Worm (Caenorhabditis elegans) whole organism, L3 larva: ENCODE results near the gene sri-42.

ENCODE experiments used
- ZK546.5 ChIP-seq: sonication (generic microtip); optimal IDR thresholded peaks from 2 replicates; lab custom pipeline; 2017; ENCODE audit warnings: missing biosample characterization, missing genetic modification characterization
- aly-2 ChIP-seq: fragments of 150-350 bp; optimal IDR thresholded peaks from 2 replicates; lab custom pipeline; 2014; ENCODE audit warnings: missing biosample characterization, missing genetic modification characterization
- ama-1 ChIP-seq: fragments of 150-350 bp; optimal IDR thresholded peaks from 2 replicates; lab custom pipeline; 2018
- egl-27 ChIP-seq: sonication (generic microtip); optimal IDR thresholded peaks from 4 replicates; lab custom pipeline; 2017; ENCODE audit warnings: missing biosample characterization, missing genetic modification reagents, missing genetic modification characterization
- eor-1 ChIP-seq, 2 experiments: fragments of 150-350 bp; optimal IDR thresholded peaks; 2 replicates each; lab custom pipeline; 2014 to 2018; ENCODE audit warnings: missing biosample characterization in 2 of 2, missing genetic modification characterization in 2 of 2
- fos-1 ChIP-seq: fragments of 150-350 bp; optimal IDR thresholded peaks from 2 replicates; lab custom pipeline; 2014; ENCODE audit warnings: missing biosample characterization, missing genetic modification characterization
- lin-15B ChIP-seq: fragments of 150-350 bp; optimal IDR thresholded peaks from 2 replicates; lab custom pipeline; 2014; ENCODE audit warnings: missing biosample characterization, missing genetic modification characterization
- nhr-12 ChIP-seq: fragments of 150-350 bp; optimal IDR thresholded peaks from 2 replicates; lab custom pipeline; 2014; ENCODE audit warnings: missing biosample characterization, missing genetic modification characterization
- nhr-67 ChIP-seq: fragments of 150-350 bp; optimal IDR thresholded peaks from 2 replicates; lab custom pipeline; 2014; ENCODE audit warnings: missing biosample characterization, missing genetic modification characterization
- nhr-76 ChIP-seq: fragments of 150-350 bp; sonication (generic microtip); optimal IDR thresholded peaks from 5 replicates; lab custom pipeline; 2014; ENCODE audit warnings: missing biosample characterization, missing genetic modification characterization
- pqm-1 ChIP-seq: fragments of 150-350 bp; optimal IDR thresholded peaks from 2 replicates; lab custom pipeline; 2017; ENCODE audit warnings: missing biosample characterization, missing genetic modification characterization, inconsistent platforms
- ztf-11 ChIP-seq: fragments of 150-350 bp; optimal IDR thresholded peaks from 2 replicates; lab custom pipeline; 2014; ENCODE audit warnings: missing biosample characterization, missing genetic modification characterization

DNA sequence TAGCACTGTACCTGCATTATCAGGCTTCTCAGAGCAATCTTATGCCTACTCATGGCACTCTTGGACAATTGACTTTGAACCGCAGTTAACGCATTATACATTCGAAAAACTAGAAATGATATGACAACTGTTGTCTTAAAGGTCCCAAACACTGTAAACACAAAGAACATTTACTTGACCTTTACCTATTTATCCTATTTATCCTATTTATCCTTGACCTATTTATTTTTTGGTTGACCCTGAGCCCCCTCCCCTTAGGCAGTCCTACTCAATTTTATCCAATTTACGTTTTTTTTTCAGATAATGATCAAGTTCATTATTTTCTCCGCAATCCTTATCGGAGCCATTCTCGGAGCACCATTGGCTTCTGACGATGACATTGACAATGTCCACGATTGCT is 8.9 kb upstream of the sri-42 start, which contains the start of the genes T10D4.14 and T10D4.19:
- TF ChIP-seq egl-27 (tag; lab: Kevin White, UChicago), result no peak
- TF ChIP-seq aly-2 (tag; lab: Kevin White, UChicago), result no peak
- TF ChIP-seq nhr-67, result no peak
- TF ChIP-seq nhr-12 (tag; lab: Kevin White, UChicago), result no peak
- TF ChIP-seq fos-1 (tag; lab: Kevin White, UChicago), result no peak
- no peak for TF ChIP-seq pqm-1
- TF ChIP-seq nhr-76 (tag; lab: Kevin White, UChicago), result no peak
- TF ChIP-seq lin-15B (tag; lab: Kevin White, UChicago), result no peak
- no peak for TF ChIP-seq ama-1 (lab: Kevin White, UChicago)
- TF ChIP-seq eor-1 (tag; optimal IDR thresholded peaks at IDR 0.05; lab: Kevin White, UChicago), result no peak
- no peak for TF ChIP-seq ZK546.5 (tag; lab: Kevin White, UChicago)
- no peak for TF ChIP-seq ztf-11 (tag; lab: Kevin White, UChicago)
